Fruit fly (Drosophila melanogaster): ENCODE data around the gene ppk10.

ppk10 gene

DNA sequence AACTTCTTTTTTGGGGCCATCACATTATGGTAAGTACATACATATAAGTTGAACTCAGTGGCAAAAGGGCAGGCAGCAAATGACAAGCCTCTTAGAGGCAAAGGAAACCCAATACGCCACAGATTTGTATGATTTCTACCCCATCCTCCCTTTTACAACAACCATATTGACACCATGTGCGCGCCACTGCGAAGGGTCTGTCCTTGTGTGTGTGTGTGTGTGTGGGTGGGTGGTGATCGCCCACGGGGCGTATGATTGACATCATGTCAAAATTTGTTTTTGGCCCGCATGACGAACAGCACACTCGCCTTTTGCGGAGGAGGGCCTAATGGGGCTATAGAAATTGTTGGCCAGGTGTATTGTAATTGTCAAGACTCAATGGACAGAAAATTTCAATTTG lies 47.4 kb upstream of the ppk10 start (continued):
- no peak for TF ChIP-seq pita (GFP tag; optimal IDR thresholded peaks at IDR 0.05)
- TF ChIP-seq gsb-n (tag; optimal IDR thresholded peaks at IDR 0.05): no peak
- TF ChIP-seq Nf-YB (GFP tag; optimal IDR thresholded peaks at IDR 0.05): no peak
- TF ChIP-seq CG7372 (GFP tag; IDR thresholded peaks at IDR 0.05): peak; percentile 33; the same call in 1 of the 2 replicates
- peak; percentile 13 for TF ChIP-seq CG10147 (GFP tag; optimal IDR thresholded peaks at IDR 0.05)
- no peak for TF ChIP-seq CG33557 (GFP tag; optimal IDR thresholded peaks at IDR 0.05)
- TF ChIP-seq Ptx1 (GFP tag; IDR thresholded peaks at IDR 0.05): no peak
- TF ChIP-seq dan (GFP tag; IDR thresholded peaks at IDR 0.05): no peak
- TF ChIP-seq nerfin-2 (GFP tag; IDR thresholded peaks at IDR 0.05; ENCODE audit: partially characterized antibody): no peak
- no peak for TF ChIP-seq zen (tag; optimal IDR thresholded peaks at IDR 0.05)
- TF ChIP-seq abd-A (tag; optimal IDR thresholded peaks at IDR 0.05): no peak
- TF ChIP-seq otp (GFP tag; IDR thresholded peaks at IDR 0.05): 0 out of 3 replicates have a peak, but pooled peaks have one; percentile 6
- TF ChIP-seq CG6813 (GFP tag; optimal IDR thresholded peaks at IDR 0.05): peak; percentile 2
- no peak for TF ChIP-seq crol (GFP tag; IDR thresholded peaks at IDR 0.05)

- no peak for TF ChIP-seq Ada2b (GFP tag; IDR thresholded peaks at IDR 0.05)
- TF ChIP-seq CG17568 (GFP tag; optimal IDR thresholded peaks at IDR 0.05): peak; percentile 16
- TF ChIP-seq ci (GFP tag; IDR thresholded peaks at IDR 0.05): 0 out of 3 replicates have a peak, but pooled peaks have one; percentile 38
- TF ChIP-seq Sox102F (GFP tag; optimal IDR thresholded peaks at IDR 0.05): no peak
- TF ChIP-seq CG14710 (tag; optimal IDR thresholded peaks at IDR 0.05): peak; percentile 11
- TF ChIP-seq CG5953 (GFP tag; IDR thresholded peaks at IDR 0.05): no peak
- TF ChIP-seq Mes4 (GFP tag; optimal IDR thresholded peaks at IDR 0.05): no peak
- no peak for TF ChIP-seq sc (optimal IDR thresholded peaks at IDR 0.05)
- peak; percentile 32 for TF ChIP-seq sc (GFP tag; optimal IDR thresholded peaks at IDR 0.05)
- TF ChIP-seq CG2202 (tag; optimal IDR thresholded peaks at IDR 0.05): peak; percentile 22
- no peak for TF ChIP-seq aop (GFP tag; IDR thresholded peaks at IDR 0.05)
- peak; percentile 14 for TF ChIP-seq CG33557 (GFP tag; optimal IDR thresholded peaks at IDR 0.05)
- TF ChIP-seq Hr78 (GFP tag; optimal IDR thresholded peaks at IDR 0.05): peak in 1 of 2 experiments; percentile 18
- TF ChIP-seq mirr (GFP tag; optimal IDR thresholded peaks at IDR 0.05): no peak
- no peak for TF ChIP-seq Awh (GFP tag; IDR thresholded peaks at IDR 0.05)
- TF ChIP-seq CG11398 (GFP tag; optimal IDR thresholded peaks at IDR 0.05): no peak
- TF ChIP-seq ranshi (GFP tag; IDR thresholded peaks at IDR 0.05): no peak
- no peak for TF ChIP-seq gem (tag; optimal IDR thresholded peaks at IDR 0.05)
- TF ChIP-seq TFAM (GFP tag; optimal IDR thresholded peaks at IDR 0.05): no peak
- peak; percentile 29 for TF ChIP-seq Spps (tag; optimal IDR thresholded peaks at IDR 0.05)
- no peak for TF ChIP-seq zf30C (GFP tag; optimal IDR thresholded peaks at IDR 0.05)
- TF ChIP-seq Dfd (GFP tag; optimal IDR thresholded peaks at IDR 0.05): no peak
- no peak for TF ChIP-seq CG6683 (GFP tag; optimal IDR thresholded peaks at IDR 0.05)
- TF ChIP-seq pzg (GFP tag; optimal IDR thresholded peaks at IDR 0.05): no peak
- no peak for TF ChIP-seq CoRest (tag; optimal IDR thresholded peaks at IDR 0.05)
- TF ChIP-seq mam (GFP tag; optimal IDR thresholded peaks at IDR 0.05): no peak
- no peak for TF ChIP-seq H2.0 (GFP tag; IDR thresholded peaks at IDR 0.05)
- TF ChIP-seq gsb-n (tag; optimal IDR thresholded peaks at IDR 0.05): peak; percentile 36
- TF ChIP-seq vfl (GFP tag; optimal IDR thresholded peaks at IDR 0.05): no peak
- TF ChIP-seq CG8359 (GFP tag; optimal IDR thresholded peaks at IDR 0.05; ENCODE audit: borderline replicate concordance): peak; percentile 3
- peak; percentile 25 for TF ChIP-seq Vsx1 (GFP tag; optimal IDR thresholded peaks at IDR 0.05)
- TF ChIP-seq scrt (GFP tag; optimal IDR thresholded peaks at IDR 0.05): no peak
- TF ChIP-seq CG12744 (GFP tag; optimal IDR thresholded peaks at IDR 0.05): no peak
- TF ChIP-seq Sry-β (GFP tag; optimal IDR thresholded peaks at IDR 0.05): no peak
- no peak for TF ChIP-seq Dip2 (GFP tag; IDR thresholded peaks at IDR 0.05)
- TF ChIP-seq Eip74EF (GFP tag; optimal IDR thresholded peaks at IDR 0.05): no peak
Measured at dm6 chr2L:10497106-10497800, 45.1 kb upstream of the ppk10 start.

Measured in whole organism, embryonic.